Fruit fly (Drosophila melanogaster) S2 (cell line): Measurements from ENCODE around the gene CG10470.
A peak's percentile ranks its signal among the peaks of the same experiment; 100 is the strongest.

Experiments
- CG8478 ChIP-seq: fragments of >200 bp; optimal IDR thresholded peaks from 2 replicates; lab custom pipeline; 2018
- CTCF ChIP-seq, 2 experiments: fragments of >200 bp; optimal IDR thresholded peaks; 2 replicates each; lab custom pipeline; 2018

DNA sequence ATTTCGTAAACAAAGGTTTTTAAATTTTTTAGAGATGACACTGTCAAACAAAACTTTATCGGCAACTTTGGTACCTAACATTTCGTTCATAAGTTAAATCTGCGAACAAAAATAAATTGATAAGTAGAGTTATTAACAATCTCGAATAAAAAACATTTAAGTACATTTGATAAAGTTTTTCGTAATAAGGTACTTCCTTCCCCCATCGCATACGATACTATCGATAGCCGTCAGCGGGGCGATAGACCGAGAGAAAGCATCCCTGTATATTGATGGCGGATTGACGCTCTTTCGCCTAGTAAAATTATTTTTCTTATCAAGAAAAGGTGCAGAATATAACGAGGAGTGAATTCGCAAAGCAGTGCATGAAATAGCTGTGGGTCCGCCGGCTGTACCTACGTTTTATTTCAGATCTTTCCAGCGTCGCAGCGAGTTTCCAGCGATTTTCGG is 3.7 kb upstream of the CG10470 start, which contains the start of the genes Ttc19 and Acn:
- TF ChIP-seq CG8478 (lab: Kevin White, UChicago): no peak
- peak in 1 of 2 experiments; percentile 16 for TF ChIP-seq CTCF (optimal IDR thresholded peaks at IDR 0.05; lab: Kevin White, UChicago)
